Fruit fly (Drosophila melanogaster): ENCODE results near the gene CG6908.

CG6908 gene

DNA sequence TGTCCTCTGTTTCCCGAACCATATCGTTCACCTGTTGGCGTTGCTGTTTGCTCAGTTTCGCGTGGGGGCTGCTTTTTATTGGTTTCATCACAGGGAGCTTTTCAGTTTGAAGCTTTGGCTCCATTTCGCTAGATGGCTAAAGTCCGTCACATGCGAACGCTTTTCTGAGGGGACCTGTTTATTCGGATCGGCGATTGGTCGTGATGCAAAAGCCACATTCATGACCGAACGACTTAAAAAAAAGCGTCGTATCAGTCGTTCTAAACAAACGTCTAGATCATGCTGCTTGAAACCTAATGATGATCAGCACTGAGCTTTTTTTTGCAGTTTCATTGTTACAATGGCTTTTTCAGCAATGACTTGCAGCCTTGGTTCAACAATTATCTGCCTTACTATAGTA, at the start of gene CG6908:
TSS of gene CG6908 (minus strand) at position 152 of the 400 bp plus-strand sequence.
- TF ChIP-seq Myc (optimal IDR thresholded peaks at IDR 0.05) (no peak), Rel (GFP tag; optimal IDR thresholded peaks at IDR 0.05) (peak; percentile 57), Rel (tag; optimal IDR thresholded peaks at IDR 0.05) (no peak), brk (GFP tag; optimal IDR thresholded peaks at IDR 0.05) (peak; percentile 39), usp (GFP tag; optimal IDR thresholded peaks at IDR 0.05) (no peak), Abd-B (GFP tag; optimal IDR thresholded peaks at IDR 0.05) (no peak), Vsx2 (GFP tag; optimal IDR thresholded peaks at IDR 0.05; ENCODE audit: partially characterized antibody) (peak; percentile 78), CrebA (GFP tag; optimal IDR thresholded peaks at IDR 0.05; ENCODE audit: borderline replicate concordance) (no peak), HLH106 (tag; optimal IDR thresholded peaks at IDR 0.05) (no peak), Hnf4 (GFP tag; optimal IDR thresholded peaks at IDR 0.05) (peak; percentile 61), Dif (GFP tag; optimal IDR thresholded peaks at IDR 0.05; ENCODE audit: partially characterized antibody) (peak; percentile 68), foxo (GFP tag; optimal IDR thresholded peaks at IDR 0.05) (no peak), h (GFP tag; optimal IDR thresholded peaks at IDR 0.05) (peak; percentile 7)

DNA sequence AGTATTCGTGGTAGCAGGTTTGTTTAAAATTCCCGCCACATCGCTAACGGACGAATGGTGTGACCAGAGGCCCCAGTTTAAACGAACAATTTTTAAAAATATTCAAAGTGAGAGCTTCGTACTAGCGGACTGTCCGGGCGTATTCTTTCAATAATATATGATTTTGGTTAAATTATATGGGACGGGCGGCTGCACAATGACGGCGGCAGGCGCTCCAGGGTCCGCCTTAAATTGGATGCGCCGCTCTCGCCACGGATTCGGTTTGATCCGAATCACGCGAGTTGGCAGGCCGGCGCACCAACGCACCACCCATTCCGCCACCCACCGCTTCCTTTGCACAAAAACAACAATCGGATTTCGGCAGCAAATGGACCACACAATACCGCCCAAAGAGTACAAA, 45.5 kb upstream of the CG6908 start, which contains the start of gene CG14721:
TSS of gene CG14721 (plus strand) at position 111 of the 400 bp plus-strand sequence.
- no peak for TF ChIP-seq pan (optimal IDR thresholded peaks at IDR 0.05)
- TF ChIP-seq ey (GFP tag; optimal IDR thresholded peaks at IDR 0.05), result peak; percentile 6

DNA sequence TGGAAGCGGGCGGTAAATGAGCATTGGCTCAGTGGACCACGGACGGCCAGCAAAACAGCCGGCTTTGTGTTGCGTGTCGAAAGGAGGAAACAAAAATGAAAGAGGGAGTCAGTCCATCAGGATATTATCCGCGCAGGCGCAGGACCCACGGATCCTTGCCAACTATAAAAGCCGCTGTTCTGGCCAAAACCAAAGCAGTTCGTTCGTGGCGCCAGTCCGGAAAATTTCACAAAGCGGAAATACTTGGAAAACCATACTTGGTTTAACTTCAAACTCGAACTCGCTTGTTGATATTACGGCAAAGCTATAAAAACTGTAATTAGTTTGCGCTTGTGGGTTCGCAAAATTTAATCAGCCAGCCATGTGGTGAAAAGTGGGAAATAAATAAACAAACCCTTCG, 31.7 kb upstream of the CG6908 start, which contains the start of gene CG12594:
TSS of gene CG12594 (plus strand) at position 142 of the 400 bp plus-strand sequence.
- TF ChIP-seq h (GFP tag; optimal IDR thresholded peaks at IDR 0.05), result no peak

DNA sequence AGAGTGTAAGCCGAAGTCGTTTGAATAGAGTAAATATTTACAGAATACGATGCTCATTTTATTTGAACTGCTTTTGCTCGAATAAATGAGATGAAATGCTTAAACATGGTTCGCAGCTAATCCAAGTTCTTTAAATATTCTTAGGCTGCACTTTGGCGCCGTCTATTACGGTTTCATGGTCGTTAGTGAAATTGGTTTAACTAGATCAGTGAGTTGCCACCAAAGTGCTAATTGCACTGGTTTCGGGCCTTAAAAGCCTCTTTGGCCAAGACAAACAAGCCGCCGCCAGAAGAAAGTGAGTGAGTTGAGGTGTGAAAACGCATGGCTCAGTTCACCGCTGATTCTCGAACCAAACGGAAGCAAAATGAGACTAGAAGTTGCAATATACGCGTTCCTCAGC, 21.5 kb upstream of the CG6908 start, which contains the start of gene CG14720:
TSS of gene CG14720 (plus strand) at position 301 of the 400 bp plus-strand sequence.
- TF ChIP-seq HLH106 (tag; optimal IDR thresholded peaks at IDR 0.05), result no peak

DNA sequence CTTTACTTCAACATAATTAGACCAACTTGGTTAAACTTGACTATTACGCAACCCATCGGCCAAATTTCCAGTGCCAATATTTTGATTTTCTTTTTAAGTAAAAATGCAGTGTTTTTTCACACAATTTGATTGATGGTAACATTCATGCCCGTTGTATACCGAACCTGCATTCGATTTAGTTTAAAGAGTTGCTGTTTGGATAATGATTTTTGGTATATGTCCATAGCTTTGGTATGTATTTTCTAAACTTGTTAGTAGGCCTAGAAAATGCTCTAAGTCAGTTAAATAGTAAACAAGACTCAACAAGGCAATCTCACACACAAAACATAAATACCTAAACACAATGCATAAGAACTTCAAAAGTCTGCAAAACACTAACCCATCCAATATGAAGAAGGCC, 13.9 kb upstream of the CG6908 start, which contains the start of gene I-t:
TSS of gene I-t (plus strand) at position 301 of the 400 bp plus-strand sequence.
- TF ChIP-seq brk (GFP tag; optimal IDR thresholded peaks at IDR 0.05), result no peak

DNA sequence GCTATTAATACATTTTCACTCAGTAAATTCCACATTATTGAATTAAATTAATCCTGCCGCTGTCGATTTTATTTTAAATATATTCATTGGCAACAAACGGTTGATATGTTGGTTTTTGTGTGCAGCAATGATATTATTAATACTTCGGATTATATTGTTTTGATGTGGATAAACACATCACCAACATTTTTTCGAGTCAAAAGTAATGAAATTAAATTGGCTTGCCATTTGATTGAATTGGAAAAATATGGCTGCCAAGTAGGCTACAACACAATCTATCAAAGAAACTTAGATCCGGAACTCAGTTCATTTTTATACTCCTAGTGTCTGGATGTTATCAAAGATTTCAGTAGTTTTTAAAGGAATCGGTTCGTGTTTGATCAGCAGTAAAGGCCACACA, 10.5 kb upstream of the CG6908 start, which contains the start of gene CG14718:
TSS of gene CG14718 (plus strand) at position 301 of the 400 bp plus-strand sequence.
- TF ChIP-seq Jra (GFP tag; optimal IDR thresholded peaks at IDR 0.05) (no peak), CG32264 (GFP tag; optimal IDR thresholded peaks at IDR 0.05) (no peak)

DNA sequence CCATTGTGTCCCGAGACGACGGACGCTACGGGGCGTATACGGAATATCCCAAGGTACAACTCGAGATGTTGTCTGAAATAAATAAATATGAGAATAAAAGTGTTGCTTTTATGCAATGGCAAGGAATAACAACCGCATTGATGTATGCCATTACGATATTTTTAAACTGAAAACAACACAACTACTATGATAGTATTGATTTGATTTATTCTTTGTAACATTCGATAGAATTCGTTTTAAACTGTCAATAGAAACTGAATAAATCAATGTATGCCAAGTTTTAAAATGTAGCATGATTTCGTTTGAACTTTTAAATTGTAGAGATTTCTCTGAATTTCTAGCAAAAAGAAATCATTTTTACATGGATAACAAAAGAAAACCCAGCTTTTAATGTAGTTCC, 6.4 kb upstream of the CG6908 start, which contains the start of gene CG14717:
TSS of gene CG14717 (plus strand) at position 301 of the 400 bp plus-strand sequence.
- TF ChIP-seq foxo (GFP tag; optimal IDR thresholded peaks at IDR 0.05), result no peak
- no peak for TF ChIP-seq Myc (optimal IDR thresholded peaks at IDR 0.05)
- TF ChIP-seq tai (GFP tag; optimal IDR thresholded peaks at IDR 0.05), result no peak

DNA sequence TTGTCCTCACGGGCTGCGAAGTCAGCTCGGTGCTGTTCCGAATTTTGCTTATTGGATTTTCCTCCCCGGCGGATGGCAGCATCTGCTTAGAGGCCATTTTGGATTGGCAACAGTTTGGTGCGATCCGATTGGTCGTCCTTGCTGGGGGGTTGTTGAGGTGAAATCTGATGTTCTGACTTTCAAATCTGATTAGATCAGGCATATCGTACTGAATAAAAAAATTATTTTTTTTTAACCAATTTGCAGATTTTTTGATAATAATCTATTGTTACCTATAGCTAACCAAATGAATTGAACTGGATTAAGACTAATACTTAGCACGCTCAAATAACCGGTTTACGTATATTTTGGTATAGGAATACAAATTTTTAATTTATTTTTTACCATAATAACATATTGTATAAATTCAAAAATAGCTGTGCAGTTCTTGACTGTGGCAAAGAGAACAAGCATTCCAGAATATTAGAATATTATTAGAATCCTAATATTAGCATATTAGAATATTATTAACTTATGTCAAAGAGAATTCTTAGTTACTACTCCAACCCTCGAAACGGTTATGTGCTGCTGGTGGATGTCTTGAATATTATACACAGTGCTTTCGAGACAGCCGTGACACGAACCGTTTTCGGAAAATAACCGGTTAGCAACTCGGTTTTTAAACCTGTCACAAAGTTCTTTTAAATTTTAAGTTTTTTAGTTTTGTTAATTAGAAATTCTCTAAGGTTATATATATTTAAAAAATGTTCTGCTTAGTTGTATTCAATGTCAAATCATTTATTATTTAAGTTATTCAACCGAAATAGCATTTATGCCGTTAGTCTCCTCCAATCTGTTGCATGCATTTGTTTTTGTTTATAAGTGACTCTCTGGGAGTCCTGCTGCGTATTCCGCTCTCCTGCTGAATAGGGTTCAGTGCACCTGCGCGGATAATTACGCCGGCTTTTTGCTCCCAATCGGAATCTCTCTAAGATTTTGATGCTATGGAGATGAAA, 4.8 kb upstream of the CG6908 start, which contains the start of gene Fer3:
TSS of gene Fer3 (minus strand) at position 1 of the 995 bp plus-strand sequence.
- TF ChIP-seq dmrt93B (GFP tag; optimal IDR thresholded peaks at IDR 0.05) (no peak), rgr (GFP tag; optimal IDR thresholded peaks at IDR 0.05) (no peak), Myc (optimal IDR thresholded peaks at IDR 0.05) (peak; percentile 44), pan (optimal IDR thresholded peaks at IDR 0.05) (no peak)

DNA sequence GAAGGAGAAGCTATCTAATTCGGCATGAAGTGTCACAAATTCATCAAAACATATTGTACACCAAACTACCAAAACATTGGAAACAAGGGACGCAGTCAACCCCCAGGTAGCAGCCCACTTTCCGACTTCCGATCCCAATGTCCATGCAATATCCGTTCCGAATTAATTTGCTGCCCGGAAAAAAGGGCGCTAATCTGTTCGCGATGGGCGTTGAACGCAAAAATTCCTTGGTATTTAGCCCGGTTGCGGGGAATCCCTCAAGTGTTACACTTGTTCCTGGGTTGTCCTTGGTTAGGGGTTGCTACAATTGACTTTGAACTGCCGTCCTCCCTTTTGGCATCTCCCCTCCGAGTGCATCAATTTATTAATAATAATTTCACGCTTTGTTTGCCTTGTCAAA, 2.7 kb upstream of the CG6908 start:
- TF ChIP-seq usp (GFP tag; optimal IDR thresholded peaks at IDR 0.05) (no peak), Hr83 (GFP tag; optimal IDR thresholded peaks at IDR 0.05; ENCODE audit: poor library complexity, severe bottlenecking) (no peak), jim (GFP tag; optimal IDR thresholded peaks at IDR 0.05) (no peak), Rel (GFP tag; optimal IDR thresholded peaks at IDR 0.05) (no peak), Rel (tag; optimal IDR thresholded peaks at IDR 0.05) (no peak), Myc (optimal IDR thresholded peaks at IDR 0.05) (no peak), dl (GFP tag; optimal IDR thresholded peaks at IDR 0.05; ENCODE audit: insufficient read depth in 1 of 2, partially characterized antibody in 2 of 2) (no peak), OdsH (GFP tag; optimal IDR thresholded peaks at IDR 0.05) (no peak), dmrt93B (GFP tag; optimal IDR thresholded peaks at IDR 0.05) (no peak), Dfd (GFP tag; optimal IDR thresholded peaks at IDR 0.05) (no peak)
